Worm (Caenorhabditis elegans): ENCODE data around the gene hdl-1.

ce11 chrIV:11914837-11915737, 34.5 kb downstream of the hdl-1 start, which contains the start of gene fat-6:
- TF ChIP-seq pqm-1 (tag; optimal IDR thresholded peaks at IDR 0.05) (no peak), pag-3 (tag; optimal IDR thresholded peaks at IDR 0.05; ENCODE audit: borderline replicate concordance) (no peak), C08G9.2 (tag; optimal IDR thresholded peaks at IDR 0.05) (no peak), unc-86 (tag; optimal IDR thresholded peaks at IDR 0.05) (no peak), nfya-1 (tag; optimal IDR thresholded peaks at IDR 0.05) (no peak), dmd-4 (tag; optimal IDR thresholded peaks at IDR 0.05; ENCODE audit: borderline replicate concordance) (no peak), elt-4 (tag; optimal IDR thresholded peaks at IDR 0.05) (no peak), ztf-16 (tag; optimal IDR thresholded peaks at IDR 0.05) (no peak), C38D4.7 (GFP tag; optimal IDR thresholded peaks at IDR 0.05) (no peak), fkh-10 (GFP tag; optimal IDR thresholded peaks at IDR 0.05) (no peak)

Measured in whole organism, late embryonic.